Worm (Caenorhabditis elegans): Measurements from ENCODE around the gene Y51B9A.6.

ce11 chrII:9378174-9378573, 24.8 kb downstream of the Y51B9A.6 start:
- TF ChIP-seq nhr-90 (tag; optimal IDR thresholded peaks at IDR 0.05) (no peak), nhr-179 (tag; optimal IDR thresholded peaks at IDR 0.05) (no peak), ztf-6 (GFP tag; IDR thresholded peaks at IDR 0.05) (no peak), mxl-1 (tag; optimal IDR thresholded peaks at IDR 0.05) (no peak), C17E4.6 (GFP tag; IDR thresholded peaks at IDR 0.05) (no peak), F23B12.7 (tag; optimal IDR thresholded peaks at IDR 0.05; ENCODE audit: insufficient read depth) (no peak), zfh-2 (GFP tag; conservative IDR thresholded peaks at IDR 0.05) (no peak), lin-40 (tag; optimal IDR thresholded peaks at IDR 0.05) (no peak), mes-4 (tag; optimal IDR thresholded peaks at IDR 0.05) (no peak)
